Fruit fly (Drosophila melanogaster) S2 (cell line): ENCODE measurements around the gene rudhira.

ENCODE experiments used
- CG8478 ChIP-seq: fragments of >200 bp; optimal IDR thresholded peaks from 2 replicates; lab custom pipeline; 2018
- CTCF ChIP-seq, 2 experiments: fragments of >200 bp; optimal IDR thresholded peaks; 2 replicates each; lab custom pipeline; 2018

DNA sequence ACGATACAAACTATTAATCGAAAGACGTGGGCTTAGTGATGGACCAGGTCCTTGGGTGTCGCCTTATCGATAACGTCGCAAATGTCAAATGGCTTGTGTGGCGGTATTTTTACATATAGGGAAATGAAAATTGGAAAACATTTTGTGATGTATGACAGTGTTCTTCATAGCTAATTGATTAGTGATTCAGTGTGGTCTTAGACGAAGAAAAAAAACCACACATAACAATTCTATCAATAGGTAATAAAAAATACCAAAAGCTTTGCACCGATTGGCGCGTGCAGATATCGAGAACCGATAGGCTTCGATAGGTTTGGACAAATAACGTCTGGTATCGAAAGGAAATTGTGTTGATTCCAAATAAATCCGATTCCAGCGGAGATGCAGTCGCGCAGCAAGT is 52.2 kb downstream of the rudhira start, which contains the start of the genes Nrd1 and CG1847:
- TF ChIP-seq CG8478 (lab: Kevin White, UChicago) = no peak
- no peak for TF ChIP-seq CTCF (optimal IDR thresholded peaks at IDR 0.05; lab: Kevin White, UChicago)
